Fruit fly (Drosophila melanogaster) whole organism, pupa: ENCODE results near the gene mts.

Experiments
- CG10348 ChIP-seq: fragments of 200-800 bp; sonication (Bioruptor generic); IDR thresholded peaks from 2 replicates; pipeline ENCODE4 v1.3.6; 2022; ENCODE audit warnings: missing biosample characterization, missing genetic modification characterization
- CG12605 ChIP-seq: fragments of 200-800 bp; sonication (Bioruptor generic); IDR thresholded peaks from 2 replicates; pipeline ENCODE4 v1.3.6; 2022; ENCODE audit warnings: missing biosample characterization, missing genetic modification characterization
- CG13204 ChIP-seq: fragments of 200-800 bp; sonication (Bioruptor generic); optimal IDR thresholded peaks from 2 replicates; lab custom pipeline; 2018; ENCODE audit warnings: missing biosample characterization, mild to moderate bottlenecking, missing genetic modification characterization, moderate library complexity
- CG14655 ChIP-seq: fragments of 200-800 bp; sonication (Bioruptor generic); optimal IDR thresholded peaks from 3 replicates; lab custom pipeline; 2017; ENCODE audit warnings: mild to moderate bottlenecking, missing biosample characterization, missing genetic modification reagents, missing genetic modification characterization
- CG15710 ChIP-seq: fragments of 200-800 bp; sonication (Bioruptor generic); optimal IDR thresholded peaks from 2 replicates; lab custom pipeline; 2018; ENCODE audit warnings: missing biosample characterization, mild to moderate bottlenecking, missing genetic modification characterization, moderate library complexity
- CG17806 ChIP-seq: fragments of 200-800 bp; sonication (Bioruptor generic); optimal IDR thresholded peaks from 2 replicates; lab custom pipeline; 2018; ENCODE audit warnings: missing biosample characterization, mild to moderate bottlenecking, missing genetic modification characterization, moderate library complexity
- CG32121 ChIP-seq: fragments of 200-800 bp; sonication (Bioruptor generic); IDR thresholded peaks from 2 replicates; pipeline ENCODE4 v1.3.6; 2022; ENCODE audit warnings: missing biosample characterization, missing genetic modification characterization
- CG34367 ChIP-seq: fragments of 200-800 bp; sonication (Bioruptor generic); optimal IDR thresholded peaks from 2 replicates; lab custom pipeline; 2018; ENCODE audit warnings: missing biosample characterization, mild to moderate bottlenecking, missing genetic modification characterization
- CG4496 ChIP-seq: fragments of 200-800 bp; sonication (Bioruptor generic); IDR thresholded peaks from 3 replicates; pipeline ENCODE4 v1.3.6; 2022; ENCODE audit warnings: missing biosample characterization, missing genetic modification characterization
- CG8159 ChIP-seq: fragments of 200-800 bp; sonication (Bioruptor generic); optimal IDR thresholded peaks from 3 replicates; lab custom pipeline; 2018; ENCODE audit warnings: missing biosample characterization, mild to moderate bottlenecking, missing genetic modification characterization, moderate library complexity
- CG8301 ChIP-seq: fragments of 200-800 bp; sonication (Bioruptor generic); optimal IDR thresholded peaks from 2 replicates; lab custom pipeline; 2018; ENCODE audit warnings: missing biosample characterization, mild to moderate bottlenecking, missing genetic modification characterization
- CG9948 ChIP-seq: fragments of 200-800 bp; sonication (Bioruptor generic); optimal IDR thresholded peaks from 2 replicates; lab custom pipeline; 2018; ENCODE audit warnings: missing biosample characterization, mild to moderate bottlenecking, missing genetic modification characterization, moderate library complexity
- D1 ChIP-seq: fragments of 200-800 bp; sonication (Bioruptor generic); optimal IDR thresholded peaks from 2 replicates; lab custom pipeline; 2018; ENCODE audit warnings: missing biosample characterization, mild to moderate bottlenecking, missing genetic modification characterization, moderate library complexity
- EcR ChIP-seq: fragments of 200-800 bp; sonication (Bioruptor generic); optimal IDR thresholded peaks from 3 replicates; lab custom pipeline; 2019; ENCODE audit warnings: missing biosample characterization, missing genetic modification characterization, mild to moderate bottlenecking, moderate library complexity, missing genetic modification reagents
- Ets98B ChIP-seq: fragments of 200-800 bp; sonication (Bioruptor generic); IDR thresholded peaks from 2 replicates; pipeline ENCODE4 v1.3.6; 2022; ENCODE audit warnings: missing biosample characterization, missing genetic modification characterization
- Pif1A ChIP-seq: fragments of 200-800 bp; sonication (Bioruptor generic); optimal IDR thresholded peaks from 3 replicates; lab custom pipeline; 2016; ENCODE audit warnings: missing biosample characterization, missing genetic modification characterization
- Pif1B ChIP-seq: fragments of 200-800 bp; sonication (Bioruptor generic); optimal IDR thresholded peaks from 3 replicates; lab custom pipeline; 2016; ENCODE audit warnings: missing biosample characterization, missing genetic modification characterization
- Snoo ChIP-seq: fragments of 200-800 bp; sonication (Bioruptor generic); optimal IDR thresholded peaks from 3 replicates; lab custom pipeline; 2017; ENCODE audit warnings: missing biosample characterization, mild to moderate bottlenecking, missing genetic modification characterization, inconsistent platforms
- fd96Ca ChIP-seq: fragments of 200-800 bp; sonication (Bioruptor generic); IDR thresholded peaks from 3 replicates; pipeline ENCODE4 v1.3.6; 2022; ENCODE audit warnings: missing biosample characterization, missing genetic modification characterization
- gl ChIP-seq: fragments of 200-800 bp; sonication (Bioruptor generic); optimal IDR thresholded peaks from 2 replicates; lab custom pipeline; 2018; ENCODE audit warnings: missing biosample characterization, mild to moderate bottlenecking, missing genetic modification characterization
- rn ChIP-seq: fragments of 200-800 bp; sonication (Bioruptor generic); IDR thresholded peaks from 2 replicates; pipeline ENCODE4 v1.3.6; 2022; ENCODE audit warnings: missing biosample characterization, missing genetic modification characterization

mts gene

dm6 chr2L:7872680-7873079, 45.2 kb downstream of the mts start:
- TF ChIP-seq CG9948 (tag; lab: Kevin White, UChicago), result no peak
- TF ChIP-seq CG14655 (GFP tag; lab: Kevin White, UChicago), result no peak
- TF ChIP-seq CG13204, result no peak
- peak; percentile 37; the same call in 1 of the 2 replicates for TF ChIP-seq Ets98B (GFP tag; lab: Robert Waterston, UW)
- TF ChIP-seq, all 21 proteins: peak for 1

dm6 chr2L:7875676-7876075, 48.2 kb downstream of the mts start:
- TF ChIP-seq CG4496, result 0 out of 3 replicates have a peak, but pooled peaks have one; percentile 17
- no peak for TF ChIP-seq rn (GFP tag; lab: Robert Waterston, UW)
- TF ChIP-seq CG17806, result peak; percentile 40
- TF ChIP-seq Ets98B (GFP tag; lab: Robert Waterston, UW), result no peak
- no peak for TF ChIP-seq CG12605 (GFP tag; lab: Robert Waterston, UW)
- no peak for TF ChIP-seq CG34367 (tag; lab: Kevin White, UChicago)
- no peak for TF ChIP-seq CG32121 (GFP tag; lab: Robert Waterston, UW)
- no peak for TF ChIP-seq CG13204
- peak; percentile 26 for TF ChIP-seq CG15710
- no peak for TF ChIP-seq EcR
- no peak for TF ChIP-seq D1 (tag; lab: Kevin White, UChicago)
- TF ChIP-seq Pif1A (GFP tag; lab: Kevin White, UChicago), result peak; percentile 39
- TF ChIP-seq CG9948 (tag; lab: Kevin White, UChicago), result peak; percentile 14
- no peak for TF ChIP-seq gl (tag; lab: Kevin White, UChicago)
- peak; percentile 12 for TF ChIP-seq Pif1B (GFP tag; lab: Kevin White, UChicago)
- no peak for TF ChIP-seq fd96Ca (GFP tag; lab: Robert Waterston, UW)
- no peak for TF ChIP-seq CG10348
- TF ChIP-seq CG14655 (GFP tag; lab: Kevin White, UChicago), result no peak
- peak; percentile 37 for TF ChIP-seq Snoo
- TF ChIP-seq CG8159 (tag; lab: Kevin White, UChicago), result peak; percentile 43
- TF ChIP-seq CG8301 (tag; lab: Kevin White, UChicago), result no peak

- 0 out of 3 replicates have a peak, but pooled peaks have one; percentile 41 for TF ChIP-seq CG4496
- no peak for TF ChIP-seq D1 (tag; lab: Kevin White, UChicago)
- no peak for TF ChIP-seq CG34367 (tag; lab: Kevin White, UChicago)
- no peak for TF ChIP-seq CG32121 (GFP tag; lab: Robert Waterston, UW)
- no peak for TF ChIP-seq Pif1B (GFP tag; lab: Kevin White, UChicago)
- TF ChIP-seq CG14655 (GFP tag; lab: Kevin White, UChicago), result peak; percentile 44
- peak; percentile 17 for TF ChIP-seq CG9948 (tag; lab: Kevin White, UChicago)
- TF ChIP-seq Ets98B (GFP tag; lab: Robert Waterston, UW), result no peak
- TF ChIP-seq CG8159 (tag; lab: Kevin White, UChicago), result peak; percentile 24
Observed at dm6 chr2L:7876520-7877232, 49.2 kb downstream of the mts start.

dm6 chr2L:7878372-7878771, 50.9 kb downstream of the mts start:
- TF ChIP-seq EcR, result no peak
- TF ChIP-seq fd96Ca (GFP tag; lab: Robert Waterston, UW), result no peak
- no peak for TF ChIP-seq CG4496
- TF ChIP-seq Pif1B (GFP tag; lab: Kevin White, UChicago), result no peak
- TF ChIP-seq CG17806, result no peak
- no peak for TF ChIP-seq CG14655 (GFP tag; lab: Kevin White, UChicago)
- no peak for TF ChIP-seq D1 (tag; lab: Kevin White, UChicago)
- TF ChIP-seq Snoo, result no peak
- no peak for TF ChIP-seq CG10348
- no peak for TF ChIP-seq CG8159 (tag; lab: Kevin White, UChicago)
- TF ChIP-seq Pif1A (GFP tag; lab: Kevin White, UChicago), result no peak
- no peak for TF ChIP-seq gl (tag; lab: Kevin White, UChicago)
- TF ChIP-seq CG9948 (tag; lab: Kevin White, UChicago), result no peak
- no peak for TF ChIP-seq CG34367 (tag; lab: Kevin White, UChicago)
- TF ChIP-seq Ets98B (GFP tag; lab: Robert Waterston, UW), result no peak
- no peak for TF ChIP-seq CG15710
- no peak for TF ChIP-seq CG12605 (GFP tag; lab: Robert Waterston, UW)
- no peak for TF ChIP-seq rn (GFP tag; lab: Robert Waterston, UW)

dm6 chr2L:7879292-7879894, 51.9 kb downstream of the mts start, which contains the start of gene spz3:
Gene spz3 (minus strand): TSS chr2L:7879552.
- TF ChIP-seq CG10348 (no peak), CG14655 (GFP tag; lab: Kevin White, UChicago) (peak; percentile 5), CG17806 (peak; percentile 61), CG15710 (peak; percentile 68), CG13204 (peak; percentile 87), fd96Ca (GFP tag; lab: Robert Waterston, UW) (peak; percentile 55; the same call in 1 of the 3 replicates), Pif1A (GFP tag; lab: Kevin White, UChicago) (peak; percentile 74), Pif1B (GFP tag; lab: Kevin White, UChicago) (peak; percentile 61), EcR (peak; percentile 51), gl (tag; lab: Kevin White, UChicago) (peak; percentile 91), D1 (tag; lab: Kevin White, UChicago) (no peak), Snoo (peak; percentile 65), CG8301 (tag; lab: Kevin White, UChicago) (no peak), CG9948 (tag; lab: Kevin White, UChicago) (peak; percentile 38), CG8159 (tag; lab: Kevin White, UChicago) (peak; percentile 69), CG4496 (peak; percentile 83), CG34367 (tag; lab: Kevin White, UChicago) (peak; percentile 75), CG12605 (GFP tag; lab: Robert Waterston, UW) (peak; percentile 87), CG32121 (GFP tag; lab: Robert Waterston, UW) (peak; percentile 64), rn (GFP tag; lab: Robert Waterston, UW) (peak; percentile 54; the same call in 1 of the 2 replicates), Ets98B (GFP tag; lab: Robert Waterston, UW) (peak; percentile 81)
